Worm (Caenorhabditis elegans) whole organism, L4 larva: ENCODE data around the gene cln-3.3.

ENCODE experiments used
- F44E2.7 ChIP-seq: fragments of 200-800 bp; sonication (Bioruptor generic); IDR thresholded peaks from 2 replicates; pipeline ENCODE4 v2.1.2; 2022; ENCODE audit warnings: missing genetic modification characterization, missing compliant biosample characterization
- T26A8.4 ChIP-seq: fragments of 200-800 bp; sonication (Bioruptor generic); IDR thresholded peaks from 2 replicates; pipeline ENCODE4 v1.3.6; 2022; ENCODE audit warnings: missing genetic modification characterization, missing compliant biosample characterization
- Y105C5A.15 ChIP-seq: fragments of 200-800 bp; sonication (Bioruptor generic); IDR thresholded peaks from 2 replicates; pipeline ENCODE4 v1.3.6; 2022; ENCODE audit warnings: missing genetic modification characterization, missing compliant biosample characterization
- Y75B8A.6 ChIP-seq: fragments of 200-800 bp; sonication (Bioruptor generic); IDR thresholded peaks from 2 replicates; pipeline ENCODE4 v1.3.6; 2022; ENCODE audit warnings: missing genetic modification reagents, missing genetic modification characterization, missing compliant biosample characterization
- aha-1 ChIP-seq: fragments of 150-350 bp; peaks from one replicate; lab custom pipeline; 2014; ENCODE audit warnings: missing biosample characterization, missing genetic modification characterization
- ama-1 ChIP-seq: fragments of 150-350 bp; optimal IDR thresholded peaks from 2 replicates; lab custom pipeline; 2014; ENCODE audit warnings: inconsistent platforms, mixed read lengths
- ceh-20 ChIP-seq: fragments of 200-800 bp; sonication (Bioruptor generic); IDR thresholded peaks from 2 replicates; pipeline ENCODE4 v1.3.6; 2022; ENCODE audit warnings: missing genetic modification reagents, missing genetic modification characterization, missing compliant biosample characterization
- ceh-28 ChIP-seq: fragments of 150-350 bp; optimal IDR thresholded peaks from 2 replicates; lab custom pipeline; 2014; ENCODE audit warnings: missing biosample characterization, missing genetic modification reagents, missing genetic modification characterization
- ceh-32 ChIP-seq: sonication (generic microtip); optimal IDR thresholded peaks from 2 replicates; lab custom pipeline; 2016; ENCODE audit warnings: mild to moderate bottlenecking, missing genetic modification characterization, missing compliant biosample characterization; ENCODE audit not compliant: poor library complexity
- ceh-82 ChIP-seq: sonication (generic microtip); optimal IDR thresholded peaks from 2 replicates; lab custom pipeline; 2017; ENCODE audit warnings: missing biosample characterization, missing genetic modification characterization
- ces-1 ChIP-seq: fragments of 150-350 bp; sonication (generic microtip); optimal IDR thresholded peaks from 4 replicates; lab custom pipeline; 2014; ENCODE audit warnings: missing biosample characterization, missing genetic modification reagents, missing genetic modification characterization
- cey-2 ChIP-seq: sonication (generic microtip); optimal IDR thresholded peaks from 3 replicates; lab custom pipeline; 2017; ENCODE audit warnings: missing genetic modification characterization, mild to moderate bottlenecking, missing compliant biosample characterization, antibody characterized with exemption, borderline replicate concordance; ENCODE audit not compliant: insufficient read depth
- daf-16 ChIP-seq, 3 experiments: sonication (generic microtip); optimal IDR thresholded peaks; 2 replicates each; lab custom pipeline; 2016 to 2017; ENCODE audit warnings: missing genetic modification characterization in 3 of 3, missing genetic modification reagents in 3 of 3, mild to moderate bottlenecking in 2 of 3, missing compliant biosample characterization in 2 of 3, missing biosample characterization in 1 of 3, moderate library complexity in 1 of 3
- duxl-1 ChIP-seq: sonication (generic microtip); optimal IDR thresholded peaks from 2 replicates; lab custom pipeline; 2016; ENCODE audit warnings: mild to moderate bottlenecking, missing genetic modification characterization, moderate library complexity, missing compliant biosample characterization; ENCODE audit not compliant: poor library complexity
- dve-1 ChIP-seq: sonication (generic microtip); optimal IDR thresholded peaks from 2 replicates; lab custom pipeline; 2017; ENCODE audit warnings: antibody characterized with exemption, mild to moderate bottlenecking, missing genetic modification characterization, missing compliant biosample characterization; ENCODE audit not compliant: insufficient read depth
- fkh-10 ChIP-seq: fragments of 150-350 bp; optimal IDR thresholded peaks from 2 replicates; lab custom pipeline; 2014; ENCODE audit warnings: missing biosample characterization, missing genetic modification reagents, missing genetic modification characterization
- gei-8 ChIP-seq: fragments of 200-800 bp; sonication (Bioruptor generic); optimal IDR thresholded peaks from 2 replicates; lab custom pipeline; 2018; ENCODE audit warnings: mild to moderate bottlenecking, missing genetic modification characterization, missing compliant biosample characterization
- hmg-1.1 ChIP-seq: fragments of 200-800 bp; sonication (Bioruptor generic); IDR thresholded peaks from 2 replicates; pipeline ENCODE4 v1.3.6; 2022; ENCODE audit warnings: missing genetic modification reagents, missing genetic modification characterization, missing compliant biosample characterization
- lin-1 ChIP-seq: fragments of 200-800 bp; sonication (Bioruptor generic); IDR thresholded peaks from 2 replicates; pipeline ENCODE4 v1.3.6; 2022; ENCODE audit warnings: missing genetic modification reagents, missing genetic modification characterization, missing compliant biosample characterization
- lin-13 ChIP-seq: fragments of 150-350 bp; optimal IDR thresholded peaks from 2 replicates; lab custom pipeline; 2014; ENCODE audit warnings: missing biosample characterization, missing genetic modification reagents, missing genetic modification characterization
- lin-38 ChIP-seq: fragments of 200-800 bp; sonication (Bioruptor generic); IDR thresholded peaks from 2 replicates; pipeline ENCODE4 v1.3.6; 2022; ENCODE audit warnings: missing genetic modification reagents, missing genetic modification characterization, missing compliant biosample characterization
- lsy-2 ChIP-seq, 2 experiments: fragments of 150-350 bp in 1 of 2; sonication (generic microtip) in 1 of 2; optimal IDR thresholded peaks; 2 replicates each; lab custom pipeline; 2014 to 2017; ENCODE audit warnings: missing biosample characterization in 2 of 2, missing genetic modification characterization in 2 of 2
- madf-5 ChIP-seq, 2 experiments: fragments of 200-800 bp; sonication (Bioruptor generic); IDR thresholded peaks; 2 replicates each; pipeline ENCODE4 v1.3.6; 2022; ENCODE audit warnings: missing compliant biosample characterization in 2 of 2, missing genetic modification characterization in 2 of 2
- madf-9 ChIP-seq: fragments of 200-800 bp; sonication (Bioruptor generic); conservative IDR thresholded peaks from 2 replicates; pipeline ENCODE4 v1.3.6; 2022; ENCODE audit warnings: missing genetic modification reagents, missing genetic modification characterization, missing compliant biosample characterization
- mdl-1 ChIP-seq, 2 experiments: fragments of 150-350 bp in 1 of 2; sonication (generic microtip) in 1 of 2; optimal IDR thresholded peaks; 2 replicates each; lab custom pipeline; 2014 to 2017; ENCODE audit warnings: missing biosample characterization in 2 of 2, missing genetic modification characterization in 2 of 2
- mes-2 ChIP-seq: sonication (generic microtip); optimal IDR thresholded peaks from 2 replicates; lab custom pipeline; 2016; ENCODE audit warnings: missing genotype, mild to moderate bottlenecking, missing genetic modification characterization, missing compliant biosample characterization; ENCODE audit not compliant: poor library complexity, severe bottlenecking
- mxl-3 ChIP-seq: fragments of 200-800 bp; sonication (Bioruptor generic); optimal IDR thresholded peaks from 2 replicates; lab custom pipeline; 2018; ENCODE audit warnings: mild to moderate bottlenecking, missing genetic modification characterization, missing compliant biosample characterization
- nhr-111 ChIP-seq: fragments of 200-800 bp; sonication (Bioruptor generic); optimal IDR thresholded peaks from 2 replicates; lab custom pipeline; 2018; ENCODE audit warnings: mild to moderate bottlenecking, missing genetic modification characterization, missing compliant biosample characterization
- nhr-28 ChIP-seq: fragments of 150-350 bp; optimal IDR thresholded peaks from 2 replicates; lab custom pipeline; 2014; ENCODE audit warnings: missing biosample characterization, missing genetic modification characterization
- nhr-41 ChIP-seq: fragments of 200-800 bp; sonication (Bioruptor generic); IDR thresholded peaks from 2 replicates; pipeline ENCODE4 v1.3.6; 2022; ENCODE audit warnings: missing genetic modification reagents, missing genetic modification characterization, missing compliant biosample characterization
- nhr-42 ChIP-seq: fragments of 200-800 bp; sonication (Bioruptor generic); IDR thresholded peaks from 2 replicates; pipeline ENCODE4 v1.3.6; 2022; ENCODE audit warnings: missing genetic modification characterization, missing compliant biosample characterization
- nhr-48 ChIP-seq: sonication (generic microtip); optimal IDR thresholded peaks from 2 replicates; lab custom pipeline; 2016; ENCODE audit warnings: mild to moderate bottlenecking, missing genetic modification characterization, missing compliant biosample characterization
- nhr-6 ChIP-seq: fragments of 150-350 bp; optimal IDR thresholded peaks from 2 replicates; lab custom pipeline; 2014; ENCODE audit warnings: missing biosample characterization, missing genetic modification characterization
- nhr-77 ChIP-seq: fragments of 150-350 bp; optimal IDR thresholded peaks from 2 replicates; lab custom pipeline; 2014; ENCODE audit warnings: missing biosample characterization, missing genetic modification characterization
- pqm-1 ChIP-seq: sonication (generic microtip); optimal IDR thresholded peaks from 2 replicates; lab custom pipeline; 2017; ENCODE audit warnings: missing biosample characterization, missing genetic modification characterization
- saeg-2 ChIP-seq: fragments of 200-800 bp; sonication (Bioruptor generic); IDR thresholded peaks from 2 replicates; pipeline ENCODE4 v1.3.6; 2022; ENCODE audit warnings: missing genetic modification reagents, missing genetic modification characterization, missing compliant biosample characterization
- set-16 ChIP-seq: fragments of 200-800 bp; sonication (Bioruptor generic); IDR thresholded peaks from 2 replicates; pipeline ENCODE4 v1.3.6; 2022; ENCODE audit warnings: missing genetic modification reagents, missing genetic modification characterization, missing compliant biosample characterization
- snpc-1.2 ChIP-seq: fragments of 200-800 bp; sonication (Bioruptor generic); IDR thresholded peaks from 2 replicates; pipeline ENCODE4 v1.3.6; 2022; ENCODE audit warnings: missing genetic modification reagents, missing genetic modification characterization, missing compliant biosample characterization
- snpc-4 ChIP-seq: fragments of 150-350 bp; optimal IDR thresholded peaks from 2 replicates; lab custom pipeline; 2014; ENCODE audit warnings: missing biosample characterization, missing genetic modification characterization
- tag-97 ChIP-seq: fragments of 200-800 bp; sonication (Bioruptor generic); IDR thresholded peaks from 2 replicates; pipeline ENCODE4 v1.3.6; 2022; ENCODE audit warnings: missing genetic modification characterization, missing compliant biosample characterization
- tra-1 ChIP-seq: fragments of 200-800 bp; sonication (Bioruptor generic); IDR thresholded peaks from 2 replicates; pipeline ENCODE4 v1.3.6; 2022; ENCODE audit warnings: missing genetic modification reagents, missing genetic modification characterization, missing compliant biosample characterization
- unc-62 ChIP-seq, 3 experiments: fragments of 150-350 bp in 1 of 3; sonication (generic microtip); optimal IDR thresholded peaks in 2 of 3; peaks in 1 of 3; 1 replicate in 1 of 3; 2 replicates in 2 of 3; lab custom pipeline; 2014 to 2017; ENCODE audit warnings: missing biosample characterization in 3 of 3, missing genetic modification characterization in 3 of 3, missing genetic modification reagents in 3 of 3, missing genotype in 1 of 3
- vab-7 ChIP-seq: fragments of 200-800 bp; sonication (Bioruptor generic); IDR thresholded peaks from 2 replicates; pipeline ENCODE4 v1.3.6; 2022; ENCODE audit warnings: missing genetic modification reagents, missing genetic modification characterization, missing compliant biosample characterization
- zfp-3 ChIP-seq: fragments of 200-800 bp; sonication (Bioruptor generic); conservative IDR thresholded peaks from 2 replicates; pipeline ENCODE4 v1.3.6; 2022; ENCODE audit warnings: missing genetic modification reagents, missing genetic modification characterization, missing compliant biosample characterization
- zip-2 ChIP-seq: fragments of 150-350 bp; optimal IDR thresholded peaks from 2 replicates; lab custom pipeline; 2014; ENCODE audit warnings: missing biosample characterization, missing genetic modification characterization
- ztf-7 ChIP-seq: fragments of 150-350 bp; optimal IDR thresholded peaks from 2 replicates; lab custom pipeline; 2014; ENCODE audit warnings: missing biosample characterization, missing genetic modification characterization

The cln-3.3 gene

ce11 chrV:8641266-8641665 is 41.6 kb upstream of the cln-3.3 start, which contains the start of gene F28A12.3:
F28A12.3 (minus strand) TSS chrV:8641366.
- TF ChIP-seq madf-9, result no peak
- no peak for TF ChIP-seq nhr-111
- TF ChIP-seq ceh-20, result no peak
- TF ChIP-seq zfp-3 (GFP tag; lab: Robert Waterston, UW), result no peak
- TF ChIP-seq snpc-1.2, result no peak
- TF ChIP-seq aha-1 (tag; lab: Kevin White, UChicago), result peak; percentile 3
- TF ChIP-seq gei-8 (GFP tag; lab: Kevin White, UChicago), result no peak

ce11 chrV:8643093-8643492 is 39.8 kb upstream of the cln-3.3 start, which contains the start of gene asp-13:
asp-13 (minus strand) TSS chrV:8643193.
- TF ChIP-seq ces-1 (GFP tag; lab: Kevin White, UChicago), result no peak
- no peak for TF ChIP-seq duxl-1
- no peak for TF ChIP-seq aha-1 (tag; lab: Kevin White, UChicago)
- no peak for TF ChIP-seq mxl-3 (GFP tag; lab: Kevin White, UChicago)
- TF ChIP-seq daf-16 (GFP tag; optimal IDR thresholded peaks at IDR 0.05; lab: Kevin White, UChicago), result no peak
- peak; percentile 23 for TF ChIP-seq daf-16 (tag; optimal IDR thresholded peaks at IDR 0.05; lab: Kevin White, UChicago)
- TF ChIP-seq ceh-28 (tag; lab: Kevin White, UChicago), result no peak
- no peak for TF ChIP-seq mes-2 (tag; lab: Kevin White, UChicago)
- no peak for TF ChIP-seq madf-5 (GFP tag; IDR thresholded peaks at IDR 0.05; lab: Robert Waterston, UW)
- TF ChIP-seq nhr-42 (GFP tag; lab: Robert Waterston, UW), result no peak
- no peak for TF ChIP-seq nhr-6 (tag; lab: Kevin White, UChicago)
- TF ChIP-seq zfp-3 (GFP tag; lab: Robert Waterston, UW), result no peak
- no peak for TF ChIP-seq vab-7
- no peak for TF ChIP-seq snpc-4 (tag; lab: Kevin White, UChicago)
- TF ChIP-seq tag-97 (GFP tag; lab: Robert Waterston, UW), result no peak
- peak in 1 of 2 experiments; percentile 30 for TF ChIP-seq unc-62 (GFP tag; optimal IDR thresholded peaks at IDR 0.05 in 1 of 2; lab: Kevin White, UChicago)
- TF ChIP-seq unc-62 (tag; optimal IDR thresholded peaks at IDR 0.05; lab: Kevin White, UChicago), result no peak
- peak; percentile 37 for TF ChIP-seq pqm-1 (tag; lab: Kevin White, UChicago)
- TF ChIP-seq dve-1 (tag; lab: Kevin White, UChicago), result peak; percentile 3
- TF ChIP-seq T26A8.4 (GFP tag; lab: Robert Waterston, UW), result no peak
- no peak for TF ChIP-seq cey-2 (tag; lab: Kevin White, UChicago)
- no peak for TF ChIP-seq saeg-2 (GFP tag; lab: Robert Waterston, UW)
- TF ChIP-seq tra-1, result no peak
- peak; percentile 15 for TF ChIP-seq nhr-28 (tag; lab: Kevin White, UChicago)
- TF ChIP-seq, all 104 proteins: peak for 5

- TF ChIP-seq nhr-77 (tag; lab: Kevin White, UChicago) (peak; percentile 73), nhr-42 (GFP tag; lab: Robert Waterston, UW) (no peak), zfp-3 (GFP tag; lab: Robert Waterston, UW) (no peak), madf-9 (no peak), pqm-1 (tag; lab: Kevin White, UChicago) (peak; percentile 98), lin-38 (no peak), fkh-10 (no peak), ztf-7 (tag; lab: Kevin White, UChicago) (no peak), lsy-2 (tag; optimal IDR thresholded peaks at IDR 0.05; lab: Kevin White, UChicago) (no peak), Y105C5A.15 (GFP tag; lab: Robert Waterston, UW) (no peak), mdl-1 (tag; optimal IDR thresholded peaks at IDR 0.05; lab: Kevin White, UChicago) (peak in 1 of 2 experiments; percentile 48), lin-1 (GFP tag; lab: Robert Waterston, UW) (peak; percentile 75), dve-1 (tag; lab: Kevin White, UChicago) (peak; percentile 82), daf-16 (GFP tag; optimal IDR thresholded peaks at IDR 0.05; lab: Kevin White, UChicago) (no peak), daf-16 (tag; optimal IDR thresholded peaks at IDR 0.05; lab: Kevin White, UChicago) (peak; percentile 94), F44E2.7 (GFP tag; lab: Robert Waterston, UW) (no peak), ceh-32 (tag; lab: Kevin White, UChicago) (no peak), nhr-41 (GFP tag; lab: Robert Waterston, UW) (no peak; the same call in 1 of the 2 replicates), Y75B8A.6 (no peak), nhr-48 (tag; lab: Kevin White, UChicago) (peak; percentile 52), ceh-82 (tag; lab: Kevin White, UChicago) (no peak), zip-2 (tag; lab: Kevin White, UChicago) (no peak), lin-13 (GFP tag; lab: Kevin White, UChicago) (no peak), nhr-28 (tag; lab: Kevin White, UChicago) (peak; percentile 91), hmg-1.1 (no peak), aha-1 (tag; lab: Kevin White, UChicago) (no peak), ama-1 (no peak), set-16 (GFP tag; lab: Robert Waterston, UW) (no peak)
These were observed 34.6 kb upstream of the cln-3.3 start for ce11 chrV:8648251-8648650.
